Worm (Caenorhabditis elegans) whole organism, L1 larva: Measurements from ENCODE around the gene nhr-61.

Experiments
- dpl-1 ChIP-seq, 3 experiments: fragments of 150-350 bp in 2 of 3; sonication (generic microtip) in 1 of 3; optimal IDR thresholded peaks; 2 replicates each; lab custom pipeline; 2014 to 2017; ENCODE audit warnings: missing biosample characterization in 3 of 3, missing genetic modification characterization in 3 of 3, missing genetic modification reagents in 3 of 3
- egl-27 ChIP-seq, 2 experiments: fragments of 150-350 bp in 1 of 2; sonication (generic microtip); optimal IDR thresholded peaks; 3 replicates each; lab custom pipeline; 2017 to 2018; ENCODE audit warnings: missing biosample characterization in 2 of 2, missing genetic modification characterization in 2 of 2, missing genetic modification reagents in 2 of 2
- jun-1 ChIP-seq: fragments of 150-350 bp; optimal IDR thresholded peaks from 2 replicates; lab custom pipeline; 2014; ENCODE audit warnings: missing biosample characterization, missing genetic modification reagents, missing genetic modification characterization
- lin-13 ChIP-seq: fragments of 150-350 bp; optimal IDR thresholded peaks from 2 replicates; lab custom pipeline; 2014; ENCODE audit warnings: missing biosample characterization, missing genetic modification reagents, missing genetic modification characterization
- lir-3 ChIP-seq: sonication (generic microtip); optimal IDR thresholded peaks from 2 replicates; lab custom pipeline; 2016; ENCODE audit warnings: mild to moderate bottlenecking, missing genetic modification characterization, moderate library complexity, missing compliant biosample characterization; ENCODE audit not compliant: poor library complexity
- mab-9 ChIP-seq: fragments of 200-800 bp; sonication (Bioruptor generic); IDR thresholded peaks from 2 replicates; pipeline ENCODE4 v1.3.6; 2022; ENCODE audit warnings: missing genetic modification reagents, missing genetic modification characterization, missing compliant biosample characterization
- nhr-11 ChIP-seq: fragments of 150-350 bp; optimal IDR thresholded peaks from 2 replicates; lab custom pipeline; 2014; ENCODE audit warnings: missing biosample characterization, missing genetic modification characterization
- nhr-47 ChIP-seq: sonication (generic microtip); optimal IDR thresholded peaks from 2 replicates; lab custom pipeline; 2016; ENCODE audit warnings: mild to moderate bottlenecking, missing genetic modification characterization, moderate library complexity, missing compliant biosample characterization
- zag-1 ChIP-seq: fragments of 150-350 bp; optimal IDR thresholded peaks from 2 replicates; lab custom pipeline; 2014; ENCODE audit warnings: missing biosample characterization, missing genetic modification characterization
- ztf-11 ChIP-seq, 2 experiments: sonication (generic microtip); optimal IDR thresholded peaks; 2 replicates each; lab custom pipeline; 2016 to 2017; ENCODE audit warnings: missing genetic modification characterization in 2 of 2, missing biosample characterization in 1 of 2, missing compliant biosample characterization in 1 of 2

- TF ChIP-seq nhr-47 (tag; lab: Kevin White, UChicago) (peak; percentile 59), lin-13 (no peak), lir-3 (tag; lab: Kevin White, UChicago) (no peak), ztf-11 (tag; optimal IDR thresholded peaks at IDR 0.05; lab: Kevin White, UChicago) (no peak), nhr-11 (no peak), dpl-1 (GFP tag; optimal IDR thresholded peaks at IDR 0.05; lab: Kevin White, UChicago) (peak; percentile 10 to 33 (median 29)), egl-27 (tag; optimal IDR thresholded peaks at IDR 0.05; lab: Kevin White, UChicago) (no peak), mab-9 (GFP tag; lab: Robert Waterston, UW) (no peak), zag-1 (tag; lab: Kevin White, UChicago) (no peak), jun-1 (tag; lab: Kevin White, UChicago) (no peak)
Measured at ce11 chrII:14801086-14801531, 17.2 kb downstream of the nhr-61 start.
